Worm (Caenorhabditis elegans) whole organism, L2 larva: Measurements from ENCODE around the gene K06A4.10.

Experiments used
- C34F6.9 ChIP-seq: fragments of 150-350 bp; optimal IDR thresholded peaks from 2 replicates; lab custom pipeline; 2014; ENCODE audit warnings: missing biosample characterization, missing genetic modification characterization
- F13H6.1 ChIP-seq: sonication (generic microtip); optimal IDR thresholded peaks from 2 replicates; lab custom pipeline; 2016; ENCODE audit warnings: missing genetic modification characterization, missing compliant biosample characterization
- Y55F3AM.14 ChIP-seq: fragments of 200-800 bp; sonication (Bioruptor generic); optimal IDR thresholded peaks from 2 replicates; lab custom pipeline; 2018; ENCODE audit warnings: mild to moderate bottlenecking, missing genetic modification characterization, missing compliant biosample characterization
- ZK546.5 ChIP-seq: sonication (generic microtip); optimal IDR thresholded peaks from 2 replicates; lab custom pipeline; 2017; ENCODE audit warnings: missing biosample characterization, missing genetic modification characterization
- aly-2 ChIP-seq: fragments of 150-350 bp; optimal IDR thresholded peaks from 2 replicates; lab custom pipeline; 2014; ENCODE audit warnings: missing biosample characterization, missing genetic modification characterization
- ama-1 ChIP-seq: fragments of 150-350 bp; optimal IDR thresholded peaks from 2 replicates; lab custom pipeline; 2018; ENCODE audit warnings: inconsistent platforms
- blmp-1 ChIP-seq: sonication (generic microtip); optimal IDR thresholded peaks from 2 replicates; lab custom pipeline; 2017; ENCODE audit warnings: missing genetic modification characterization, mild to moderate bottlenecking, missing compliant biosample characterization, antibody characterized with exemption, moderate library complexity; ENCODE audit not compliant: insufficient read depth
- ceh-16 ChIP-seq: fragments of 150-350 bp; optimal IDR thresholded peaks from 2 replicates; lab custom pipeline; 2014; ENCODE audit warnings: missing biosample characterization, missing genetic modification characterization
- ceh-82 ChIP-seq: fragments of 150-350 bp; optimal IDR thresholded peaks from 2 replicates; lab custom pipeline; 2014; ENCODE audit warnings: missing biosample characterization, missing genetic modification characterization
- crh-2 ChIP-seq: sonication (generic microtip); optimal IDR thresholded peaks from 2 replicates; lab custom pipeline; 2017; ENCODE audit warnings: missing biosample characterization, missing genetic modification characterization
- dmd-4 ChIP-seq: sonication (generic microtip); optimal IDR thresholded peaks from 2 replicates; lab custom pipeline; 2017; ENCODE audit warnings: missing biosample characterization, missing genetic modification characterization
- egl-27 ChIP-seq: sonication (generic microtip); optimal IDR thresholded peaks from 3 replicates; lab custom pipeline; 2017; ENCODE audit warnings: missing biosample characterization, missing genetic modification reagents, missing genetic modification characterization
- elt-3 ChIP-seq: sonication (generic microtip); optimal IDR thresholded peaks from 2 replicates; lab custom pipeline; 2017; ENCODE audit warnings: missing biosample characterization, missing genetic modification characterization
- fos-1 ChIP-seq: fragments of 150-350 bp; optimal IDR thresholded peaks from 2 replicates; lab custom pipeline; 2014; ENCODE audit warnings: missing biosample characterization, missing genetic modification characterization
- gmeb-1 ChIP-seq: fragments of 150-350 bp; optimal IDR thresholded peaks from 2 replicates; lab custom pipeline; 2014; ENCODE audit warnings: missing biosample characterization, missing genetic modification characterization
- lin-11 ChIP-seq: fragments of 150-350 bp; sonication (generic microtip); optimal IDR thresholded peaks from 2 replicates; lab custom pipeline; 2014; ENCODE audit warnings: missing biosample characterization, missing genetic modification characterization, inconsistent platforms, mixed read lengths
- lin-13 ChIP-seq: fragments of 150-350 bp; optimal IDR thresholded peaks from 2 replicates; lab custom pipeline; 2014; ENCODE audit warnings: missing biosample characterization, missing genetic modification reagents, missing genetic modification characterization
- lsy-2 ChIP-seq, 2 experiments: fragments of 150-350 bp in 1 of 2; sonication (generic microtip) in 1 of 2; optimal IDR thresholded peaks; 2 replicates each; lab custom pipeline; 2014 to 2017; ENCODE audit warnings: missing biosample characterization in 2 of 2, missing genetic modification characterization in 2 of 2
- mdl-1 ChIP-seq, 2 experiments: fragments of 150-350 bp in 1 of 2; sonication (generic microtip) in 1 of 2; optimal IDR thresholded peaks; 2 replicates each; lab custom pipeline; 2017; ENCODE audit warnings: missing biosample characterization in 2 of 2, missing genetic modification characterization in 2 of 2
- nhr-10 ChIP-seq: sonication (generic microtip); optimal IDR thresholded peaks from 2 replicates; lab custom pipeline; 2017; ENCODE audit warnings: missing biosample characterization, missing genetic modification characterization
- nhr-11 ChIP-seq: fragments of 150-350 bp; optimal IDR thresholded peaks from 2 replicates; lab custom pipeline; 2014; ENCODE audit warnings: missing biosample characterization, missing genetic modification characterization
- nhr-12 ChIP-seq: fragments of 150-350 bp; optimal IDR thresholded peaks from 2 replicates; lab custom pipeline; 2014; ENCODE audit warnings: missing biosample characterization, missing genetic modification characterization
- nhr-129 ChIP-seq: fragments of 150-350 bp; optimal IDR thresholded peaks from 2 replicates; lab custom pipeline; 2014; ENCODE audit warnings: missing biosample characterization, missing genetic modification characterization
- nhr-21 ChIP-seq: fragments of 150-350 bp; optimal IDR thresholded peaks from 2 replicates; lab custom pipeline; 2014; ENCODE audit warnings: missing biosample characterization, missing genetic modification characterization
- nhr-23 ChIP-seq: fragments of 150-350 bp; optimal IDR thresholded peaks from 2 replicates; lab custom pipeline; 2014; ENCODE audit warnings: missing biosample characterization, missing genetic modification reagents, missing genetic modification characterization
- nhr-25 ChIP-seq: fragments of 150-350 bp; sonication (generic microtip); optimal IDR thresholded peaks from 3 replicates; lab custom pipeline; 2014; ENCODE audit warnings: missing biosample characterization, missing genetic modification characterization
- nhr-6 ChIP-seq: fragments of 150-350 bp; optimal IDR thresholded peaks from 2 replicates; lab custom pipeline; 2014; ENCODE audit warnings: missing biosample characterization, missing genetic modification characterization
- sem-4 ChIP-seq: fragments of 150-350 bp; optimal IDR thresholded peaks from 2 replicates; lab custom pipeline; 2014; ENCODE audit warnings: missing biosample characterization, missing genetic modification reagents, missing genetic modification characterization
- sma-3 ChIP-seq: sonication (generic microtip); optimal IDR thresholded peaks from 2 replicates; lab custom pipeline; 2016; ENCODE audit warnings: missing genetic modification reagents, missing genetic modification characterization, missing compliant biosample characterization
- sma-9 ChIP-seq, 2 experiments: fragments of 150-350 bp in 1 of 2; sonication (generic microtip) in 1 of 2; optimal IDR thresholded peaks; 2 replicates each; lab custom pipeline; 2014 to 2016; ENCODE audit warnings: missing genetic modification characterization in 2 of 2, mild to moderate bottlenecking in 1 of 2, missing biosample characterization in 1 of 2, missing compliant biosample characterization in 1 of 2, missing genetic modification reagents in 1 of 2, moderate library complexity in 1 of 2
- snpc-4 ChIP-seq: fragments of 150-350 bp; optimal IDR thresholded peaks from 2 replicates; lab custom pipeline; 2014; ENCODE audit warnings: missing biosample characterization, missing genetic modification characterization
- unc-62 ChIP-seq: fragments of 150-350 bp; optimal IDR thresholded peaks from 2 replicates; lab custom pipeline; 2014; ENCODE audit warnings: missing biosample characterization, missing genetic modification reagents, missing genetic modification characterization
- ztf-1 ChIP-seq: fragments of 200-800 bp; sonication (Bioruptor generic); conservative IDR thresholded peaks from 2 replicates; pipeline ENCODE4 v1.3.6; 2022; ENCODE audit warnings: missing genetic modification characterization, missing compliant biosample characterization
- ztf-11 ChIP-seq: sonication (generic microtip); optimal IDR thresholded peaks from 2 replicates; lab custom pipeline; 2017; ENCODE audit warnings: missing biosample characterization, missing genetic modification characterization
- ztf-4 ChIP-seq: fragments of 150-350 bp; optimal IDR thresholded peaks from 2 replicates; lab custom pipeline; 2014; ENCODE audit warnings: missing biosample characterization, missing genetic modification characterization

The K06A4.10 gene

DNA sequence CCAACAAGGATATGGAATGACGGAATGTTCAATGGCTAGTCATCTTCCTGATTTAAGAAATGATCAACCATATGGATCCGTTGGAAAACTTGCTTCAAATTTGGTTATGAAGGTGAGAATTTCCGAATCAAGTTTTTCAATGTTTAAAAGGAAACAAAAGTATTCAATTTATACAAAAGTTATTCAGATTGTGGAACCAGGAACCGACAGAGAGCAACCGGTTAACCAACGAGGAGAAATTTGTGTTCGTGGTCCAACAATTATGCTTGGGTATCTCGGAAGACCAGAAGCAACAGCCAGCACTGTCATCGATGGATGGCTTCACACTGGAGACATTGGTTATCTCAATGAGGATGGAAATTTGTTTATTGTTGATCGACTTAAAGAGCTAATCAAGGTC is 20.0 kb upstream of the K06A4.10 start:
- TF ChIP-seq elt-3 (tag; lab: Kevin White, UChicago), result no peak
- TF ChIP-seq dmd-4, result no peak
- no peak for TF ChIP-seq gmeb-1 (tag; lab: Kevin White, UChicago)
- no peak for TF ChIP-seq unc-62 (GFP tag; lab: Kevin White, UChicago)
- no peak for TF ChIP-seq egl-27
- no peak for TF ChIP-seq sem-4 (tag; lab: Kevin White, UChicago)
- TF ChIP-seq ceh-82 (tag; lab: Kevin White, UChicago), result no peak
- no peak for TF ChIP-seq lin-13 (GFP tag; lab: Kevin White, UChicago)
- no peak for TF ChIP-seq lin-11 (tag; lab: Kevin White, UChicago)
- no peak for TF ChIP-seq Y55F3AM.14
- no peak for TF ChIP-seq F13H6.1 (tag; lab: Kevin White, UChicago)
- TF ChIP-seq nhr-23 (tag; lab: Kevin White, UChicago), result no peak
- no peak for TF ChIP-seq C34F6.9 (tag; lab: Kevin White, UChicago)
- TF ChIP-seq nhr-25, result no peak
- no peak for TF ChIP-seq nhr-21 (tag; lab: Kevin White, UChicago)
- TF ChIP-seq ZK546.5 (tag; lab: Kevin White, UChicago), result no peak
- TF ChIP-seq mdl-1 (tag; optimal IDR thresholded peaks at IDR 0.05; lab: Kevin White, UChicago), result no peak

DNA sequence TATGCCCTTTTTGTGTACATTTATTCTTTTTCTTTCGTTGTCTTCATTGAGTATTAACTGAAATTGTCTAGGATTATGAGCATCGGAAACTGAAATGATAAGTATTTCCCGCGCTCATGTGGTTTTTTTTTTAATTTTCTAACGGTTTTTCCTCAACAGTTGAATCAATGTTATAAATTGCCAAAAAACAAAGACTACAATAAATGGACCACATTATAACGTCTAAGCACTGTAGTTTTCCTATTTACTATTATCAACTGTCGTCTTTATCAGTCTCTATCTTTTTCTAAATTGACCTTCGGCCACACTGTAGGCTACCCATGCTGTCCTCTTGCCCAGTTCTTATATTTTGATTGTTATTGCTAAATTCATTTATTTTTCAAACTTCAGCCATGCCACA is 18.1 kb upstream of the K06A4.10 start, which contains the start of gene acs-14:
TSS of gene acs-14 (plus strand) at position 391 of the 400 bp plus-strand sequence.
- TF ChIP-seq fos-1 (tag; lab: Kevin White, UChicago), result peak; percentile 17
- no peak for TF ChIP-seq lsy-2 (tag; optimal IDR thresholded peaks at IDR 0.05; lab: Kevin White, UChicago)

DNA sequence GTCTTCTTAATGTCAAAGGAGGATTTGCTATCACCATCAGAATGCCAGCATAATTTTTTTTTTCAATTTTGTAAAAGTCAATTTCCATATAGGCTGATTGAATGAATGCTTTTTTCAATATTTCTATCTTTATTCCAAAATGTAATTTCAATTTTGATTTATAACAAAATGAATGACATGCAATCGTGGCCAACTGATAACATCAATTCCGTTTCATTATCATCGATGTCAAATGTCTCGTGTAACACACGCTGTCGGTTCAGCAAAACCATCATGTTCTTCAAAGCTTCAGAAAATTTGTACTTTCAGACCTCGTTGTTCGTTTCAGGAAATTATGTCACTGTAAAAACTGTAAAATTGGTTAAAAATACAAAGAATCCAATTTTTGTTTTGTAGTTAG is 17.3 kb upstream of the K06A4.10 start:
- TF ChIP-seq fos-1 (tag; lab: Kevin White, UChicago) (peak; percentile 78), lsy-2 (tag; optimal IDR thresholded peaks at IDR 0.05; lab: Kevin White, UChicago) (no peak), ama-1 (lab: Kevin White, UChicago) (no peak), mdl-1 (tag; optimal IDR thresholded peaks at IDR 0.05; lab: Kevin White, UChicago) (peak in 1 of 2 experiments; percentile 13), sma-9 (GFP tag; optimal IDR thresholded peaks at IDR 0.05; lab: Kevin White, UChicago) (peak; percentile 30), sma-9 (tag; optimal IDR thresholded peaks at IDR 0.05; lab: Kevin White, UChicago) (no peak), crh-2 (peak; percentile 10)

DNA sequence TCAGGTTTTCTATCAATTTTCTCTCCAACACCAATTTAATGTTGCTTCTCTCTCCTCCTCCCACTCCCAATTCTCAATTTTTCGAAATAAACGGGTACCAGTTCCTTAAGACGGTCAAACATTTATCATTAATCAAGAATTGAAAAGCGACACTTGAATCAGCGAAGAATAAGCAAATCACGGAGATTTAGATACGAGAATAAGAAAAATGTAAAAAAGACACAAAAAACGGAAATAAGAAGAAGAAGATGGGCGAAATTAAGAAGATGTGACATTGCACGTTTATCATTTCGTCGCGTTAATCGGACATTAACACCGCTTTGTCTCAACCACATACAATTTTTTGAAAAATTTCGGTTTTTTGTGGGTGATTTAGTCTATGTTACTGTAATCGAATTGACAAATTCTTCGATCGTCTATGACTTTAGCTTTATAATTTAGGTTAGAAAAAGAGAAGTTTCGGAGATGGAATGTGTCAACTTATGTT is 14.9 kb upstream of the K06A4.10 start, which contains the start of gene haao-1:
TSS of gene haao-1 (plus strand) at position 437 of the 487 bp plus-strand sequence.
- no peak for TF ChIP-seq mdl-1 (tag; optimal IDR thresholded peaks at IDR 0.05; lab: Kevin White, UChicago)
- TF ChIP-seq nhr-6 (tag; lab: Kevin White, UChicago), result no peak
- no peak for TF ChIP-seq egl-27
- TF ChIP-seq crh-2, result no peak
- TF ChIP-seq nhr-12 (tag; lab: Kevin White, UChicago), result no peak
- TF ChIP-seq lin-13 (GFP tag; lab: Kevin White, UChicago), result no peak
- no peak for TF ChIP-seq nhr-11 (tag; lab: Kevin White, UChicago)
- TF ChIP-seq gmeb-1 (tag; lab: Kevin White, UChicago), result no peak
- no peak for TF ChIP-seq blmp-1 (tag; lab: Kevin White, UChicago)
- TF ChIP-seq dmd-4, result no peak

DNA sequence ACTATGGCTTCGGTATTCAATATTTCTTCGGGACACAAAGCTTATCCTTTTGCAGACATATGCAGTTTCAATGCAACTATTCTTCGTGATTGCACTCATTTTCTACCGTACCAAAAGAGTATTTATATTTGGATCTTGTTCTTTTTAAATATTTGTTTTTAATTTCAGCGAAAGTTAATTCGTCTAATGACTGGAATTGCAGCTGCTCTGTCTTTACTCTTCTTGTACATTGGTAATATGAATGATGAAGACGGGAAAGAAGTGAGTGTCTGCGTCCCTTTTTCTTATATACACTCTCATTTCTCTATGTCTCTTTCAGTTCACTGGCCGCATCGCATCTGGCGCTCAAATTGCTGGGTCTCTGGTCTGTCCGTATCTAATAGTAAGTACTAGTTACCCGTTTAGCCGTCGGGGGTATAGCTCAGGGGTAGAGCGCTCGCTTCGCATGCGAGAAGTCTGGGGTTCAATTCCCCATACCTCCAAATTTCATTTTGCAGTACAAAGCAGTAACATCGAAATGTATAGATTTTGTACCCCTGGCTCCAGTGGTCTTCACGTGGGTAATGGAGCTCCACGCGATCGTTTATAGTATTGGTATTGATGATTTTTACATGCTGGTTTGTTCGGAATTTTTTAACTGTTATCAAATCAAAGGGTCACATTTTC is 13.7 kb upstream of the K06A4.10 start:
- TF ChIP-seq aly-2 (tag; lab: Kevin White, UChicago), result no peak
- peak; percentile 54 to 56 for TF ChIP-seq lsy-2 (tag; optimal IDR thresholded peaks at IDR 0.05; lab: Kevin White, UChicago)
- peak; percentile 57 for TF ChIP-seq F13H6.1 (tag; lab: Kevin White, UChicago)
- peak; percentile 75 for TF ChIP-seq sma-3 (GFP tag; lab: Kevin White, UChicago)
- peak; percentile 66 for TF ChIP-seq gmeb-1 (tag; lab: Kevin White, UChicago)
- no peak for TF ChIP-seq ztf-1 (GFP tag; lab: Robert Waterston, UW)
- TF ChIP-seq crh-2, result peak; percentile 38
- no peak for TF ChIP-seq elt-3 (tag; lab: Kevin White, UChicago)
- TF ChIP-seq ceh-16 (tag; lab: Kevin White, UChicago), result peak; percentile 48
- TF ChIP-seq nhr-25, result peak; percentile 54
- peak; percentile 60 for TF ChIP-seq Y55F3AM.14
- TF ChIP-seq nhr-129 (tag; lab: Kevin White, UChicago), result peak; percentile 76
- peak; percentile 71 for TF ChIP-seq nhr-21 (tag; lab: Kevin White, UChicago)
- TF ChIP-seq ztf-11 (tag; lab: Kevin White, UChicago), result no peak
- TF ChIP-seq sma-9 (GFP tag; optimal IDR thresholded peaks at IDR 0.05; lab: Kevin White, UChicago), result peak; percentile 59
- TF ChIP-seq sma-9 (tag; optimal IDR thresholded peaks at IDR 0.05; lab: Kevin White, UChicago), result no peak
- peak; percentile 4 for TF ChIP-seq nhr-10 (tag; lab: Kevin White, UChicago)
- TF ChIP-seq lin-13 (GFP tag; lab: Kevin White, UChicago), result peak; percentile 54
- TF ChIP-seq ama-1 (lab: Kevin White, UChicago), result no peak
- peak; percentile 45 for TF ChIP-seq ztf-4 (tag; lab: Kevin White, UChicago)
- TF ChIP-seq C34F6.9 (tag; lab: Kevin White, UChicago), result peak; percentile 53
- no peak for TF ChIP-seq mdl-1 (tag; optimal IDR thresholded peaks at IDR 0.05; lab: Kevin White, UChicago)
- TF ChIP-seq nhr-6 (tag; lab: Kevin White, UChicago), result no peak
- no peak for TF ChIP-seq nhr-11 (tag; lab: Kevin White, UChicago)
- TF ChIP-seq fos-1 (tag; lab: Kevin White, UChicago), result peak; percentile 44
- TF ChIP-seq sem-4 (tag; lab: Kevin White, UChicago), result peak; percentile 34
- peak; percentile 95 for TF ChIP-seq snpc-4 (tag; lab: Kevin White, UChicago)
- peak; percentile 67 for TF ChIP-seq egl-27
- TF ChIP-seq lin-11 (tag; lab: Kevin White, UChicago), result peak; percentile 51
